Worm (Caenorhabditis elegans) whole organism, midembryonic: Measurements from ENCODE around the gene dct-5.

ENCODE experiments used
- T22C8.4 ChIP-seq: fragments of 200-800 bp; sonication (Bioruptor generic); IDR thresholded peaks from 2 replicates; pipeline ENCODE4 v1.3.6; 2022; ENCODE audit warnings: missing genetic modification characterization, missing compliant biosample characterization
- cog-1 ChIP-seq: sonication (generic microtip); optimal IDR thresholded peaks from 2 replicates; lab custom pipeline; 2016; ENCODE audit warnings: missing genetic modification characterization, missing compliant biosample characterization
- flt-1 ChIP-seq: fragments of 200-800 bp; sonication (Bioruptor generic); IDR thresholded peaks from 2 replicates; pipeline ENCODE4 v1.3.6; 2022; ENCODE audit warnings: missing genetic modification characterization, missing compliant biosample characterization
- klf-2 ChIP-seq: fragments of 200-800 bp; sonication (Bioruptor generic); conservative IDR thresholded peaks from 2 replicates; pipeline ENCODE4 v1.3.6; 2022; ENCODE audit warnings: missing genetic modification reagents, missing genetic modification characterization, missing compliant biosample characterization
- med-1 ChIP-seq: sonication (generic microtip); optimal IDR thresholded peaks from 2 replicates; lab custom pipeline; 2017; ENCODE audit warnings: missing genetic modification characterization, mild to moderate bottlenecking, missing compliant biosample characterization, antibody characterized with exemption, missing genetic modification reagents; ENCODE audit not compliant: insufficient read depth
- tab-1 ChIP-seq: fragments of 200-800 bp; sonication (Bioruptor generic); IDR thresholded peaks from 2 replicates; pipeline ENCODE4 v1.3.6; 2022; ENCODE audit warnings: missing genetic modification characterization, missing compliant biosample characterization
- ztf-23 ChIP-seq: fragments of 200-800 bp; sonication (Bioruptor generic); IDR thresholded peaks from 2 replicates; pipeline ENCODE4 v1.3.6; 2022; ENCODE audit warnings: missing genetic modification reagents, missing genetic modification characterization, missing compliant biosample characterization
- ztf-29 ChIP-seq: fragments of 200-800 bp; sonication (Bioruptor generic); IDR thresholded peaks from 2 replicates; pipeline ENCODE4 v1.3.6; 2022; ENCODE audit warnings: missing genetic modification reagents, missing genetic modification characterization, missing compliant biosample characterization

DNA sequence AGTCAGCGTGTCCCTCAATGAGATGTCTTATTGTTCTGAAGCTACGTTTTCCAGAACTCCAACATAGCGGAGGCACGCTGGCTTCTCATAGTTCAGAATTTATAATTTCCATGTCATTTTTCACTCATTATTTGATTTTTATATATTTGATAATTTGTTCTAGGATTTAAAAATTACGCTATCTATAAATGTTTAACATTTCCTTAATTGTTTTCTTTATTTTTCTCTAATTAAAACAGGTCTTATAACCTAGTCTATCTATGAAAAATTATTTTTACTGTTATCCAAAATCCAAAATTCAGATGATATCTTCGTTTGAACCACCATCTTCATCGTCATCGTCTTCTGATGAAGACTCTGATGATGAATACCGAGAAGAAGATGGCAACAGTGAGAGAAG is 41.6 kb upstream of the dct-5 start, which contains the start of gene F56D1.1:
- TF ChIP-seq cog-1 (tag; lab: Kevin White, UChicago) (no peak), med-1 (no peak), flt-1 (GFP tag; lab: Robert Waterston, UW) (no peak), T22C8.4 (no peak), ztf-23 (GFP tag; lab: Robert Waterston, UW) (no peak), tab-1 (GFP tag; lab: Robert Waterston, UW) (no peak), klf-2 (GFP tag; lab: Robert Waterston, UW) (no peak), ztf-29 (GFP tag; lab: Robert Waterston, UW) (no peak)
